Fruit fly (Drosophila melanogaster): ENCODE measurements around the gene CG9372.

DNA sequence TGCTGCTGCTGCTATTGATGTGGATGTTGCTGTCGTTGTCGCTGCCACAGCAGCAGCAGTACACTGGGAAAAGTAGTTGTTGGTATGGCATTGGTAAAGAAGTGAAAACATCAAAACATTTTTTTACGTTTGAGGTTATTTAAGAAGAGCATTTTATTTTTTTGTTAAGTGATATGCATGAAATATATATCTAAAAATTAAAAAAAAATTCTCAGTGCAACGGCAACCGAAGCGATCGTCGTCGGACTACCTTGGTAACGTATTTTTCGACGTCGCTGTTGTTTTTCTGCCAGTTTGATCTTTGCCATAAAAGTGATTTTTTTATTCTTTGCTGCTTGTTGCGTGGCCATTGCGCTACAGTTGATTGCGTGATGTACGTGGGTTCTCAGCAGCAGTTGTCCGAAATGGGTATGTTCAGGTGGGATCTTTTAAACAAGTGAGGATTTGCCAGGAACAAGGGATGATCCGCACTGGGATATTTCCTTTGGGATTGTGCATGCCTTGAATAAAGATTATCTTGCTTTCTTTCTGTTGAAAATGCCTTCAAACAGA lies 45.2 kb upstream of the CG9372 start:
- TF ChIP-seq CTCF (optimal IDR thresholded peaks at IDR 0.05) (no peak), CG8478 (optimal IDR thresholded peaks at IDR 0.05) (no peak)

Measured in S2 (cell line).